Worm (Caenorhabditis elegans): ENCODE results near the gene R11G10.4.

DNA sequence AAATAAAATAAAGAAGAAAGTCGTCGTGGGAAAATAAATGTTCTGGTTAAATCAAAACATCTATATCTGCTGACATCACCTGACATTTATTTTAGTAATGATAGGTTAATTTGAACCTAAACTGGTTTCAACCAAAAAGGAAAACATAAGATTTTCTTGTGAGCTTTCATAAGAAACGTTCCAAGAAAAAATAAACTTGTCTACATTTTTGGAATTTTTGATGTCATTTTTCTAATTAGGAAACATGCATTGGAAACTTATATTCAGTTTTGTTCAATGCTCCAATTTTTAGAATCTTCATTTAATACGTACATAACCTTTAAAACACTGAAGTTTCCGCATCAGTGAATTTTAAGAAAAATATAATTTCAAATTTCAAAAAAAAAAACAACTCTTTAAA is 20.7 kb upstream of the R11G10.4 start:
- TF ChIP-seq unc-55 (GFP tag; optimal IDR thresholded peaks at IDR 0.05) = no peak
- TF ChIP-seq ceh-45 (GFP tag; IDR thresholded peaks at IDR 0.05) = no peak
- TF ChIP-seq C38D4.7 (GFP tag; optimal IDR thresholded peaks at IDR 0.05) = no peak
- no peak for TF ChIP-seq ceh-22 (tag; optimal IDR thresholded peaks at IDR 0.05)
- no peak for TF ChIP-seq ztf-16 (tag; optimal IDR thresholded peaks at IDR 0.05)
- TF ChIP-seq fax-1 (tag; optimal IDR thresholded peaks at IDR 0.05) = no peak
- TF ChIP-seq hlh-13 (GFP tag; optimal IDR thresholded peaks at IDR 0.05) = no peak
- no peak for TF ChIP-seq lin-11 (tag; optimal IDR thresholded peaks at IDR 0.05)
- no peak for TF ChIP-seq ama-1 (optimal IDR thresholded peaks at IDR 0.05)
- TF ChIP-seq pqm-1 (tag; optimal IDR thresholded peaks at IDR 0.05) = no peak
- TF ChIP-seq unc-42 (tag; optimal IDR thresholded peaks at IDR 0.05) = no peak
- TF ChIP-seq T23F11.4 (GFP tag; optimal IDR thresholded peaks at IDR 0.05) = no peak
- TF ChIP-seq hlh-30 (tag; optimal IDR thresholded peaks at IDR 0.05; ENCODE audit: insufficient read depth) = no peak
